Worm (Caenorhabditis elegans) whole organism, L4 larva: Measurements from ENCODE around the gene bcl-11.

Experiments
- ama-1 ChIP-seq: fragments of 150-350 bp; optimal IDR thresholded peaks from 2 replicates; lab custom pipeline; 2014; ENCODE audit warnings: inconsistent platforms, mixed read lengths
- ceh-82 ChIP-seq: sonication (generic microtip); optimal IDR thresholded peaks from 2 replicates; lab custom pipeline; 2017; ENCODE audit warnings: missing biosample characterization, missing genetic modification characterization
- ces-1 ChIP-seq: fragments of 150-350 bp; sonication (generic microtip); optimal IDR thresholded peaks from 4 replicates; lab custom pipeline; 2014; ENCODE audit warnings: missing biosample characterization, missing genetic modification reagents, missing genetic modification characterization
- daf-12 ChIP-seq: fragments of 150-350 bp; optimal IDR thresholded peaks from 2 replicates; lab custom pipeline; 2014; ENCODE audit warnings: missing biosample characterization, missing genetic modification reagents, missing genetic modification characterization
- daf-19 ChIP-seq: fragments of 200-800 bp; sonication (Bioruptor generic); conservative IDR thresholded peaks from 2 replicates; pipeline ENCODE4 v1.3.6; 2022; ENCODE audit warnings: missing genetic modification characterization, missing compliant biosample characterization
- hlh-11 ChIP-seq: fragments of 200-800 bp; sonication (Bioruptor generic); optimal IDR thresholded peaks from 2 replicates; lab custom pipeline; 2018; ENCODE audit warnings: mild to moderate bottlenecking, missing genetic modification characterization, missing compliant biosample characterization
- lin-29 ChIP-seq: fragments of 200-800 bp; sonication (Bioruptor generic); IDR thresholded peaks from 2 replicates; pipeline ENCODE4 v1.3.6; 2022; ENCODE audit warnings: missing genetic modification reagents, missing genetic modification characterization, missing compliant biosample characterization
- madf-5 ChIP-seq, 2 experiments: fragments of 200-800 bp; sonication (Bioruptor generic); IDR thresholded peaks; 2 replicates each; pipeline ENCODE4 v1.3.6; 2022; ENCODE audit warnings: missing compliant biosample characterization in 2 of 2, missing genetic modification characterization in 2 of 2
- nhr-76 ChIP-seq: fragments of 150-350 bp; optimal IDR thresholded peaks from 2 replicates; lab custom pipeline; 2014; ENCODE audit warnings: missing biosample characterization, missing genetic modification characterization
- pha-4 ChIP-seq, 2 experiments: fragments of 150-350 bp in 1 of 2; fragments of 200-800 bp in 1 of 2; sonication (Bioruptor generic) in 1 of 2; IDR thresholded peaks in 1 of 2; optimal IDR thresholded peaks in 1 of 2; 2 replicates each; pipeline versions ENCODE4 v1.3.6 to Lab custom; 2014 to 2022; ENCODE audit warnings: missing genetic modification characterization in 2 of 2, missing genetic modification reagents in 2 of 2, missing biosample characterization in 1 of 2, missing compliant biosample characterization in 1 of 2
- pqm-1 ChIP-seq: sonication (generic microtip); optimal IDR thresholded peaks from 2 replicates; lab custom pipeline; 2017; ENCODE audit warnings: missing biosample characterization, missing genetic modification characterization

DNA sequence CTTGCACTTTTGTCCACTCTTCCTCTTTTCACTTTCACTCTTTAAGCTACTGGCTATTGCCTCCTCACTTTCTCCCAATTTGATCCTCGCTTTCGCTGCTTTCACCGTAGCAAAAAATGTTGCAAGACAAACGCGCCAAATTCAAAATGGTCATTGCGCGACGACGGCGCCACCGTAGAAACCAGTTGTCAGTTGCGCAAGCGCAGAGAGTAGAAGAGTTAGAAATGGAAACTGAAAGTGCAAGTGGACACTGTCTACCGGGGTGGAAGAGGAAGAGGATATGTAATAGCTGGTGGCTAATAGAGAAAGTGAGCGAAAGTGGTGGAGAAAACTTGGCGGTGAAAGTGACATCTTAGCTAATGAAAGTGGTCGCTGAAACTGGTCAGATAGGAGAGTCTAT is 4.7 kb upstream of the bcl-11 start:
- no peak for TF ChIP-seq ama-1 (lab: Kevin White, UChicago)
- TF ChIP-seq pha-4 (GFP tag; IDR thresholded peaks at IDR 0.05; lab: Robert Waterston, UW), result no peak
- TF ChIP-seq pha-4 (tag; optimal IDR thresholded peaks at IDR 0.05; lab: Kevin White, UChicago), result no peak
- TF ChIP-seq ceh-82 (tag; lab: Kevin White, UChicago), result no peak
- no peak for TF ChIP-seq daf-12
- peak; percentile 61 for TF ChIP-seq hlh-11
- no peak for TF ChIP-seq ces-1
- no peak for TF ChIP-seq madf-5 (GFP tag; IDR thresholded peaks at IDR 0.05; lab: Robert Waterston, UW)
- TF ChIP-seq lin-29 (GFP tag; lab: Robert Waterston, UW), result peak; percentile 58; the same call in 1 of the 2 replicates
- no peak for TF ChIP-seq daf-19 (GFP tag; lab: Robert Waterston, UW)
- no peak for TF ChIP-seq pqm-1 (tag; lab: Kevin White, UChicago)
- no peak for TF ChIP-seq nhr-76 (tag; lab: Kevin White, UChicago)
